Worm (Caenorhabditis elegans): ENCODE data around the gene Y45F3A.4.

DNA sequence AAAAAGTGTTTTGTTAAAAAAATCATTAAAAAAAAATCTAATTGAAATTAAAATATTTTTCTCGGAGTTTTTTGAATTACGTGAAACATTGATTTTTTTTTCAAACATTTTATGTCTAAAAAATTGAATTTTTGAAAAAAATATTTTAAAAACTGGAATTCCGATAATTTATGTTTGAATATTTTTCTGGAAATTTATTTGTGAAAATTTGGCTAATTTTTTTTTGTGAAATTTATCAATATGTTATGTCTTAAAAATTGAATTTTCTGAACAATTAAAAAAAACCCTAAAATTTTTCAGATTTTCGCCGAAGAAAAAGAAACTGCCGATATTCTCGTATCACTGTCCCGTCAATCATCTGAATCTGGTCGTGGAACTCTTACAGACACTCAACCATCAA, 37.1 kb upstream of the Y45F3A.4 start, which contains the start of gene Y39A1A.24:
- no peak for TF ChIP-seq dao-5 (tag; optimal IDR thresholded peaks at IDR 0.05)
- TF ChIP-seq him-1 (tag; optimal IDR thresholded peaks at IDR 0.05) = no peak
- no peak for TF ChIP-seq W03F9.2 (tag; optimal IDR thresholded peaks at IDR 0.05)

Measured in whole organism, L4/young adult.